Fruit fly (Drosophila melanogaster) whole organism, embryonic: ENCODE measurements around the gene CG13605.

Experiments used
- Awh ChIP-seq: fragments of 200-800 bp; sonication (Bioruptor generic); IDR thresholded peaks from 2 replicates; pipeline ENCODE4, ENCODE4 v1.3.6; 2022; ENCODE audit warnings: missing biosample characterization, missing genetic modification characterization
- Bgb ChIP-seq: fragments of 200-800 bp; sonication (Bioruptor generic); IDR thresholded peaks from 2 replicates; pipeline ENCODE4 v1.3.6; 2022; ENCODE audit warnings: missing biosample characterization, missing genetic modification characterization; ENCODE audit not compliant: partially characterized antibody
- CG1024 ChIP-seq: fragments of 200-800 bp; sonication (Bioruptor generic); IDR thresholded peaks from 2 replicates; pipeline ENCODE4 v1.3.6; 2022; ENCODE audit warnings: missing biosample characterization, missing genetic modification characterization
- CG10274 ChIP-seq: fragments of 200-800 bp; sonication (Bioruptor generic); optimal IDR thresholded peaks from 3 replicates; lab custom pipeline; 2017; ENCODE audit warnings: missing biosample characterization, mild to moderate bottlenecking, missing genetic modification characterization
- CG11085 ChIP-seq: fragments of 200-800 bp; sonication (Bioruptor generic); IDR thresholded peaks from 2 replicates; pipeline ENCODE4 v1.3.6; 2022; ENCODE audit warnings: missing biosample characterization, missing genetic modification characterization
- CG11093 ChIP-seq: fragments of 200-800 bp; sonication (Bioruptor generic); IDR thresholded peaks from 3 replicates; pipeline ENCODE4 v1.3.6; 2022; ENCODE audit warnings: missing biosample characterization, missing genetic modification characterization
- CG15011 ChIP-seq: fragments of 200-800 bp; sonication (Bioruptor generic); optimal IDR thresholded peaks from 3 replicates; lab custom pipeline; 2018; ENCODE audit warnings: missing biosample characterization, mild to moderate bottlenecking, missing genetic modification characterization
- CG15514 ChIP-seq: fragments of 200-800 bp; sonication (Bioruptor generic); optimal IDR thresholded peaks from 3 replicates; lab custom pipeline; 2017; ENCODE audit warnings: missing biosample characterization, missing genetic modification characterization, mild to moderate bottlenecking, moderate library complexity, missing genetic modification reagents
- CG17186 ChIP-seq: fragments of 200-800 bp; sonication (Bioruptor generic); optimal IDR thresholded peaks from 3 replicates; lab custom pipeline; 2017; ENCODE audit warnings: missing biosample characterization, missing genetic modification reagents, missing genetic modification characterization
- CG17802 ChIP-seq: fragments of 200-800 bp; sonication (Bioruptor generic); optimal IDR thresholded peaks from 2 replicates; lab custom pipeline; 2018; ENCODE audit warnings: missing biosample characterization, mild to moderate bottlenecking, missing genetic modification characterization, moderate library complexity
- CG18011 ChIP-seq: fragments of 200-800 bp; sonication (Bioruptor generic); optimal IDR thresholded peaks from 2 replicates; lab custom pipeline; 2017; ENCODE audit warnings: missing biosample characterization, missing genetic modification characterization, mild to moderate bottlenecking, moderate library complexity, missing genotype
- CG3163 ChIP-seq: fragments of 200-800 bp; sonication (Bioruptor generic); optimal IDR thresholded peaks from 3 replicates; lab custom pipeline; 2016; ENCODE audit warnings: missing biosample characterization, missing genetic modification characterization
- CG32532 ChIP-seq: fragments of 200-800 bp; sonication (Bioruptor generic); IDR thresholded peaks from 2 replicates; pipeline ENCODE4 v1.3.6; 2022; ENCODE audit warnings: missing biosample characterization, missing genetic modification characterization
- CG32772 ChIP-seq: fragments of 200-800 bp; sonication (Bioruptor generic); IDR thresholded peaks from 2 replicates; pipeline ENCODE4 v1.3.6; 2022; ENCODE audit warnings: missing biosample characterization, missing genetic modification characterization
- CG34376 ChIP-seq: fragments of 200-800 bp; sonication (Bioruptor generic); optimal IDR thresholded peaks from 2 replicates; lab custom pipeline; 2018; ENCODE audit warnings: missing biosample characterization, mild to moderate bottlenecking, missing genetic modification characterization
- CG4854 ChIP-seq: fragments of 200-800 bp; sonication (Bioruptor generic); optimal IDR thresholded peaks from 2 replicates; lab custom pipeline; 2016; ENCODE audit warnings: missing biosample characterization, missing genetic modification characterization, inconsistent platforms
- CG5953 ChIP-seq: fragments of 200-800 bp; sonication (Bioruptor generic); IDR thresholded peaks from 2 replicates; pipeline ENCODE4 v1.3.6; 2022; ENCODE audit warnings: missing biosample characterization, missing genetic modification characterization
- CG9215 ChIP-seq: fragments of 200-800 bp; sonication (Bioruptor generic); IDR thresholded peaks from 2 replicates; pipeline ENCODE4 v1.3.6; 2022; ENCODE audit warnings: missing biosample characterization, missing genetic modification characterization
- CG9437 ChIP-seq: fragments of 200-800 bp; sonication (Bioruptor generic); optimal IDR thresholded peaks from 2 replicates; lab custom pipeline; 2018; ENCODE audit warnings: missing biosample characterization, mild to moderate bottlenecking, missing genetic modification characterization
- CG9609 ChIP-seq: fragments of 200-800 bp; sonication (Bioruptor generic); optimal IDR thresholded peaks from 3 replicates; lab custom pipeline; 2016; ENCODE audit warnings: missing biosample characterization, missing genetic modification characterization
- Dll ChIP-seq: fragments of 200-800 bp; sonication (Bioruptor generic); IDR thresholded peaks from 4 replicates; pipeline ENCODE4 v1.3.6; 2022; ENCODE audit warnings: missing biosample characterization, missing genetic modification characterization; ENCODE audit not compliant: partially characterized antibody
- Dp ChIP-seq: fragments of 200-800 bp; sonication (Bioruptor generic); optimal IDR thresholded peaks from 2 replicates; lab custom pipeline; 2018; ENCODE audit warnings: missing biosample characterization, mild to moderate bottlenecking, missing genetic modification characterization, moderate library complexity
- Hey ChIP-seq: fragments of 200-800 bp; sonication (Bioruptor generic); optimal IDR thresholded peaks from 3 replicates; lab custom pipeline; 2018; ENCODE audit warnings: missing biosample characterization, mild to moderate bottlenecking, missing genetic modification characterization
- MESR4 ChIP-seq: fragments of 200-800 bp; sonication (Bioruptor generic); optimal IDR thresholded peaks from 2 replicates; lab custom pipeline; 2018; ENCODE audit warnings: missing biosample characterization, mild to moderate bottlenecking, missing genetic modification characterization, moderate library complexity
- Max ChIP-seq: fragments of 200-800 bp; sonication (Bioruptor generic); optimal IDR thresholded peaks from 2 replicates; lab custom pipeline; 2016; ENCODE audit warnings: missing biosample characterization, mild to moderate bottlenecking, missing genetic modification characterization
- Med ChIP-seq: fragments of 200-800 bp; sonication (Bioruptor generic); peaks from one replicate; lab custom pipeline; 2016; ENCODE audit warnings: missing biosample characterization, missing genetic modification characterization, mild to moderate bottlenecking, inconsistent platforms, moderate library complexity
- Myb ChIP-seq: fragments of 200-800 bp; sonication (Bioruptor generic); optimal IDR thresholded peaks from 2 replicates; lab custom pipeline; 2016; ENCODE audit warnings: missing biosample characterization, missing genetic modification characterization
- NC2β ChIP-seq: fragments of 200-800 bp; sonication (Bioruptor generic); optimal IDR thresholded peaks from 2 replicates; lab custom pipeline; 2016; ENCODE audit warnings: missing biosample characterization, missing genetic modification characterization
- Sry-δ ChIP-seq: fragments of 200-800 bp; sonication (Bioruptor generic); optimal IDR thresholded peaks from 2 replicates; lab custom pipeline; 2016; ENCODE audit warnings: missing biosample characterization, missing genetic modification characterization
- Vsx1 ChIP-seq: fragments of 200-800 bp; sonication (Bioruptor generic); optimal IDR thresholded peaks from 2 replicates; lab custom pipeline; 2017; ENCODE audit warnings: missing biosample characterization, mild to moderate bottlenecking, missing genetic modification characterization, missing genetic modification reagents
- ase ChIP-seq: fragments of 200-800 bp; sonication (Bioruptor generic); IDR thresholded peaks from 3 replicates; pipeline ENCODE4 v1.3.6; 2022; ENCODE audit warnings: missing biosample characterization, missing genetic modification characterization
- cwo ChIP-seq: fragments of 200-800 bp; sonication (Bioruptor generic); optimal IDR thresholded peaks from 3 replicates; lab custom pipeline; 2017; ENCODE audit warnings: missing biosample characterization, missing genetic modification characterization, mild to moderate bottlenecking, moderate library complexity, missing genetic modification reagents
- dan ChIP-seq: fragments of 200-800 bp; sonication (Bioruptor generic); IDR thresholded peaks from 2 replicates; pipeline ENCODE4 v1.3.6; 2022; ENCODE audit warnings: missing biosample characterization, missing genetic modification characterization
- dati ChIP-seq: fragments of 200-800 bp; sonication (Bioruptor generic); IDR thresholded peaks from 2 replicates; pipeline ENCODE4 v1.3.6; 2022; ENCODE audit warnings: missing biosample characterization, missing genetic modification characterization
- dm ChIP-seq: fragments of 200-800 bp; sonication (Bioruptor generic); optimal IDR thresholded peaks from 3 replicates; lab custom pipeline; 2016; ENCODE audit warnings: missing biosample characterization, missing genetic modification characterization
- exex ChIP-seq: fragments of 200-800 bp; sonication (Bioruptor generic); optimal IDR thresholded peaks from 4 replicates; lab custom pipeline; 2018; ENCODE audit warnings: missing biosample characterization, mild to moderate bottlenecking, missing genetic modification characterization, moderate library complexity
- fd96Cb ChIP-seq: fragments of 200-800 bp; sonication (Bioruptor generic); optimal IDR thresholded peaks from 2 replicates; lab custom pipeline; 2018; ENCODE audit warnings: missing biosample characterization, mild to moderate bottlenecking, missing genetic modification characterization, moderate library complexity
- fu2 ChIP-seq: fragments of 200-800 bp; sonication (Bioruptor generic); optimal IDR thresholded peaks from 2 replicates; lab custom pipeline; 2016; ENCODE audit warnings: missing biosample characterization, missing genetic modification characterization
- gsb ChIP-seq: fragments of 200-800 bp; sonication (Bioruptor generic); IDR thresholded peaks from 2 replicates; pipeline ENCODE4 v1.3.6; 2022; ENCODE audit warnings: missing biosample characterization, missing genetic modification characterization
- hb ChIP-seq: fragments of 200-800 bp; sonication (Bioruptor generic); IDR thresholded peaks from 3 replicates; pipeline ENCODE4 v1.3.6; 2022; ENCODE audit warnings: missing biosample characterization, missing genetic modification characterization; ENCODE audit not compliant: partially characterized antibody
- pan ChIP-seq, 4 experiments: fragments of >200 bp in 3 of 4; fragments of 200-800 bp in 1 of 4; sonication (Bioruptor generic) in 1 of 4; optimal IDR thresholded peaks in 3 of 4; IDR thresholded peaks in 1 of 4; 2 replicates each; pipeline versions ENCODE4 v1.3.6 to Lab custom; 2017 to 2022; ENCODE audit warnings: missing biosample characterization in 2 of 4, missing genetic modification characterization in 2 of 4, mixed read lengths in 1 of 4
- prd ChIP-seq, 3 experiments: fragments of >200 bp in 2 of 3; fragments of 200-800 bp in 1 of 3; sonication (Bioruptor generic) in 1 of 3; optimal IDR thresholded peaks in 2 of 3; IDR thresholded peaks in 1 of 3; 2 replicates in 2 of 3; 3 replicates in 1 of 3; pipeline versions ENCODE4 v1.3.6 to Lab custom; 2017 to 2022; ENCODE audit warnings: missing biosample characterization in 1 of 3, missing genetic modification characterization in 1 of 3
- psq ChIP-seq: fragments of 200-800 bp; sonication (Bioruptor generic); optimal IDR thresholded peaks from 2 replicates; lab custom pipeline; 2017; ENCODE audit warnings: missing biosample characterization, missing genetic modification characterization
- row ChIP-seq: fragments of 200-800 bp; sonication (Bioruptor generic); IDR thresholded peaks from 3 replicates; pipeline ENCODE4 v1.3.6; 2022; ENCODE audit warnings: missing biosample characterization, missing genetic modification characterization
- schlank ChIP-seq: fragments of 200-800 bp; sonication (Bioruptor generic); optimal IDR thresholded peaks from 2 replicates; lab custom pipeline; 2018; ENCODE audit warnings: missing biosample characterization, mild to moderate bottlenecking, missing genetic modification characterization
- sug ChIP-seq: fragments of 200-800 bp; optimal IDR thresholded peaks from 2 replicates; lab custom pipeline; 2019; ENCODE audit warnings: missing biosample characterization, mild to moderate bottlenecking, missing genetic modification characterization, moderate library complexity
- trh ChIP-seq: fragments of 200-800 bp; sonication (Bioruptor generic); optimal IDR thresholded peaks from 2 replicates; lab custom pipeline; 2016; ENCODE audit warnings: missing biosample characterization, missing genetic modification characterization

Gene CG13605

dm6 chr3R:24137311-24137945, 25.2 kb upstream of the CG13605 start, which contains the start of gene Npc2f:
Gene Npc2f (plus strand): TSS chr3R:24137895.
- TF ChIP-seq exex (tag; lab: Kevin White, UChicago) (peak; percentile 98), Hey (peak; percentile 58), CG34376 (GFP tag; lab: Kevin White, UChicago) (peak; percentile 55), sug (peak; percentile 51), CG5953 (no peak), cwo (GFP tag; lab: Kevin White, UChicago) (peak; percentile 40), Med (GFP tag; lab: Kevin White, UChicago) (peak; percentile 38), CG10274 (GFP tag; lab: Kevin White, UChicago) (no peak)

DNA sequence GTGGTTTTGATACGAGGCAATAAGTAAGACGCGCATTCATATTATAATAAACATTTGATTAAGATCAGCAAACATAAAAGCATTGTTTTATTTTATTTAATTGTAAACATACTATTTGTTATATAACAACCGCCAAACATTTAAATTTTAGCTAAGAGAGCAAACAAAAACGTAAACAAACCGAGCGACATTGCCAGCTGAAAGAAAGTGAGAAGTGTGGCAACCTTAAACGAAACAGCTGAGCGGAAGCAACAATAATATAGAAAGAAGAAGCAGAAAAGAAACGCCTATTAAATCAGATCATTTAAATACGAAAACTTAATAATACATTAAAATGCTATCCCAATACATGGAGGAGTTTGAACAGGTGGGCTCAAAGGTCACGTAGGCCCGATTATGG, 22.4 kb upstream of the CG13605 start, which contains the start of gene Sec10:
TSS of gene Sec10 (plus strand) at position 252 of the 400 bp plus-strand sequence.
- TF ChIP-seq gsb, result no peak
- TF ChIP-seq dati, result no peak
- TF ChIP-seq Awh (GFP tag; lab: Robert Waterston, UW), result no peak
- no peak; the same call in 1 of the 2 replicates for TF ChIP-seq Bgb (GFP tag; lab: Robert Waterston, UW)
- TF ChIP-seq CG18011, result no peak
- TF ChIP-seq Sry-δ (GFP tag; lab: Kevin White, UChicago), result peak; percentile 14
- no peak for TF ChIP-seq NC2β (GFP tag; lab: Kevin White, UChicago)
- no peak for TF ChIP-seq trh
- TF ChIP-seq CG32532 (GFP tag; lab: Robert Waterston, UW), result no peak
- TF ChIP-seq Dll, result no peak
- TF ChIP-seq dm, result no peak
- no peak for TF ChIP-seq CG11093 (GFP tag; lab: Robert Waterston, UW)
- no peak for TF ChIP-seq schlank (tag; lab: Kevin White, UChicago)
- TF ChIP-seq CG3163, result no peak
- TF ChIP-seq CG4854 (GFP tag; lab: Kevin White, UChicago), result no peak
- TF ChIP-seq ase (GFP tag; lab: Robert Waterston, UW), result no peak
- TF ChIP-seq fd96Cb (tag; lab: Kevin White, UChicago), result no peak
- TF ChIP-seq CG17802 (tag; lab: Kevin White, UChicago), result no peak
- peak; percentile 55 for TF ChIP-seq MESR4
- no peak for TF ChIP-seq psq (GFP tag; lab: Kevin White, UChicago)
- peak; percentile 54 for TF ChIP-seq CG9437 (GFP tag; lab: Kevin White, UChicago)
- peak; percentile 85 for TF ChIP-seq Dp (GFP tag; lab: Kevin White, UChicago)
- no peak for TF ChIP-seq CG9609 (GFP tag; lab: Kevin White, UChicago)
- TF ChIP-seq Vsx1, result no peak
- TF ChIP-seq pan (optimal IDR thresholded peaks at IDR 0.05; lab: Kevin White, UChicago), result no peak
- no peak for TF ChIP-seq pan (GFP tag; optimal IDR thresholded peaks at IDR 0.05 in 1 of 2, IDR thresholded peaks at IDR 0.05 in 1 of 2)
- TF ChIP-seq row (GFP tag; lab: Robert Waterston, UW), result no peak
- TF ChIP-seq CG15514 (GFP tag; lab: Kevin White, UChicago), result peak; percentile 17
- TF ChIP-seq CG1024 (GFP tag; lab: Robert Waterston, UW), result no peak
- TF ChIP-seq CG32772 (GFP tag; lab: Robert Waterston, UW), result no peak
- TF ChIP-seq prd (optimal IDR thresholded peaks at IDR 0.05; lab: Kevin White, UChicago), result no peak
- TF ChIP-seq prd (GFP tag; IDR thresholded peaks at IDR 0.05; lab: Robert Waterston, UW), result no peak
- no peak for TF ChIP-seq hb (GFP tag; lab: Robert Waterston, UW)
- no peak for TF ChIP-seq fu2 (GFP tag; lab: Kevin White, UChicago)
- TF ChIP-seq CG17186 (GFP tag; lab: Kevin White, UChicago), result peak; percentile 59
- TF ChIP-seq CG11085, result no peak
- TF ChIP-seq dan (GFP tag; lab: Robert Waterston, UW), result no peak
- no peak for TF ChIP-seq CG15011 (GFP tag; lab: Kevin White, UChicago)
- TF ChIP-seq CG9215 (GFP tag; lab: Robert Waterston, UW), result peak; percentile 94
- no peak for TF ChIP-seq cwo (GFP tag; lab: Kevin White, UChicago)
- no peak for TF ChIP-seq Max
- TF ChIP-seq Myb (GFP tag; lab: Kevin White, UChicago), result peak; percentile 23
